Worm (Caenorhabditis elegans) whole organism, late embryonic: ENCODE results near the gene T27F7.12.
A peak's percentile ranks its signal among the peaks of the same experiment; 100 is the strongest.

ENCODE experiments used
- ama-1 ChIP-seq: fragments of 150-350 bp; optimal IDR thresholded peaks from 2 replicates; lab custom pipeline; 2014
- ceh-14 ChIP-seq: sonication (generic microtip); optimal IDR thresholded peaks from 2 replicates; lab custom pipeline; 2016; ENCODE audit warnings: missing genotype, missing genetic modification characterization, missing compliant biosample characterization
- ceh-18 ChIP-seq: sonication (generic microtip); optimal IDR thresholded peaks from 2 replicates; lab custom pipeline; 2016; ENCODE audit warnings: missing genetic modification characterization, missing compliant biosample characterization
- ceh-2 ChIP-seq: sonication (generic microtip); optimal IDR thresholded peaks from 2 replicates; lab custom pipeline; 2016; ENCODE audit warnings: missing genotype, missing genetic modification characterization, missing compliant biosample characterization
- ceh-22 ChIP-seq: sonication (generic microtip); optimal IDR thresholded peaks from 2 replicates; lab custom pipeline; 2017; ENCODE audit warnings: missing biosample characterization, missing genetic modification characterization
- ceh-34 ChIP-seq: sonication (generic microtip); optimal IDR thresholded peaks from 2 replicates; lab custom pipeline; 2016; ENCODE audit warnings: mild to moderate bottlenecking, missing genetic modification characterization, missing compliant biosample characterization
- ceh-45 ChIP-seq: fragments of 200-800 bp; sonication (Bioruptor generic); IDR thresholded peaks from 2 replicates; pipeline ENCODE4 v1.3.6; 2022; ENCODE audit warnings: missing genetic modification reagents, missing genetic modification characterization, missing compliant biosample characterization
- ceh-9 ChIP-seq: sonication (generic microtip); optimal IDR thresholded peaks from 2 replicates; lab custom pipeline; 2016; ENCODE audit warnings: mild to moderate bottlenecking, missing genetic modification characterization, inconsistent platforms, missing compliant biosample characterization
- dmd-4 ChIP-seq: sonication (generic microtip); optimal IDR thresholded peaks from 2 replicates; lab custom pipeline; 2016; ENCODE audit warnings: borderline replicate concordance, missing genetic modification characterization, missing compliant biosample characterization
- elt-2 ChIP-seq: sonication (generic microtip); optimal IDR thresholded peaks from 2 replicates; lab custom pipeline; 2016; ENCODE audit warnings: missing genetic modification reagents, missing genetic modification characterization, missing compliant biosample characterization
- elt-4 ChIP-seq: sonication (generic microtip); optimal IDR thresholded peaks from 2 replicates; lab custom pipeline; 2016; ENCODE audit warnings: missing genetic modification characterization, missing compliant biosample characterization
- ets-4 ChIP-seq: sonication (generic microtip); optimal IDR thresholded peaks from 2 replicates; lab custom pipeline; 2016; ENCODE audit warnings: missing genetic modification characterization, missing compliant biosample characterization
- fkh-10 ChIP-seq: fragments of 150-350 bp; optimal IDR thresholded peaks from 2 replicates; lab custom pipeline; 2014; ENCODE audit warnings: missing biosample characterization, missing genetic modification reagents, missing genetic modification characterization
- gmeb-2 ChIP-seq: sonication (generic microtip); optimal IDR thresholded peaks from 2 replicates; lab custom pipeline; 2016; ENCODE audit warnings: missing genetic modification characterization, inconsistent platforms, missing compliant biosample characterization
- hlh-13 ChIP-seq: fragments of 200-800 bp; sonication (Bioruptor generic); optimal IDR thresholded peaks from 2 replicates; lab custom pipeline; 2018; ENCODE audit warnings: mild to moderate bottlenecking, missing genetic modification characterization, missing compliant biosample characterization
- hlh-15 ChIP-seq: sonication (generic microtip); optimal IDR thresholded peaks from 2 replicates; lab custom pipeline; 2016; ENCODE audit warnings: missing genetic modification characterization, missing compliant biosample characterization
- hlh-30 ChIP-seq: sonication (generic microtip); optimal IDR thresholded peaks from 2 replicates; lab custom pipeline; 2017; ENCODE audit warnings: antibody characterized with exemption, missing genetic modification characterization, missing compliant biosample characterization; ENCODE audit not compliant: insufficient read depth
- hlh-8 ChIP-seq: sonication (generic microtip); optimal IDR thresholded peaks from 2 replicates; lab custom pipeline; 2016; ENCODE audit warnings: missing genotype, missing genetic modification characterization, missing compliant biosample characterization
- nfya-1 ChIP-seq: sonication (generic microtip); optimal IDR thresholded peaks from 2 replicates; lab custom pipeline; 2017; ENCODE audit warnings: missing genetic modification characterization, mild to moderate bottlenecking, missing compliant biosample characterization, antibody characterized with exemption, moderate library complexity
- pag-3 ChIP-seq: sonication (generic microtip); optimal IDR thresholded peaks from 2 replicates; lab custom pipeline; 2016; ENCODE audit warnings: missing compliant biosample characterization, missing genetic modification characterization, borderline replicate concordance
- pat-9 ChIP-seq: fragments of 200-800 bp; sonication (Bioruptor generic); optimal IDR thresholded peaks from 2 replicates; lab custom pipeline; 2018; ENCODE audit warnings: mild to moderate bottlenecking, missing genetic modification characterization, moderate library complexity, missing compliant biosample characterization
- pros-1 ChIP-seq: fragments of 150-350 bp; optimal IDR thresholded peaks from 2 replicates; lab custom pipeline; 2014; ENCODE audit warnings: missing biosample characterization, missing genetic modification reagents, missing genetic modification characterization
- tbx-2 ChIP-seq: sonication (generic microtip); optimal IDR thresholded peaks from 2 replicates; lab custom pipeline; 2016; ENCODE audit warnings: missing genetic modification characterization, missing compliant biosample characterization
- unc-42 ChIP-seq: sonication (generic microtip); optimal IDR thresholded peaks from 2 replicates; lab custom pipeline; 2016; ENCODE audit warnings: missing genotype, missing genetic modification characterization, missing compliant biosample characterization
- unc-55 ChIP-seq: sonication (generic microtip); optimal IDR thresholded peaks from 2 replicates; lab custom pipeline; 2017; ENCODE audit warnings: missing biosample characterization, missing genetic modification reagents, missing genetic modification characterization
- unc-86 ChIP-seq: sonication (generic microtip); optimal IDR thresholded peaks from 2 replicates; lab custom pipeline; 2016; ENCODE audit warnings: missing genetic modification characterization, missing compliant biosample characterization
- ztf-16 ChIP-seq: sonication (generic microtip); optimal IDR thresholded peaks from 2 replicates; lab custom pipeline; 2017; ENCODE audit warnings: missing genetic modification characterization, missing compliant biosample characterization

Gene T27F7.12

DNA sequence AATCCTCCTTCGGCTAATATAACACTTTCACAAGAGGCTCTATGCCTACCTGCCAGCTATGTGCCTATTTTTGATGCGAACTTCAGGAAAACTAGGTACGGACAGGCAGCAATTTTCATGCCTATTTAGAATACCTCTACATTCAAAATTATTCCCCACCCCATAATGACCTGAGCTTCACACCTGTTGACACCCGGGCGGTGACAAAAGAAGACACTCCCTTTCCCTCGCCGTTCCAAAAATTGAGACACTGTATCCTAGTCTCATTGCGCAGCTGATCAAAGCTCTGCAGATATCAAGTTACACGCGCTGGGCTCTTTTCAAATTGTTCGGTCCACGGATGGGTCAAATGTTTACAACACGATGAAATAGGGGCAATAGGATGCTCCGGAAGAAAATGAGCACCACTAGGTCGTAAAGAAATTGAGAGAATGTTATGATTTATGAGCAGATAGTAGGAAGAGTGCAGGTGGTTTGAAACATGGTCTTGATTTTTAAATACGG lies 15.4 kb upstream of the T27F7.12 start:
- TF ChIP-seq ama-1 (lab: Kevin White, UChicago) (no peak), ceh-18 (no peak), ceh-45 (GFP tag; lab: Robert Waterston, UW) (no peak), ztf-16 (tag; lab: Kevin White, UChicago) (no peak), hlh-30 (tag; lab: Kevin White, UChicago) (no peak), ceh-22 (tag; lab: Kevin White, UChicago) (no peak), ceh-34 (tag; lab: Kevin White, UChicago) (peak; percentile 93), pros-1 (tag; lab: Kevin White, UChicago) (no peak)

DNA sequence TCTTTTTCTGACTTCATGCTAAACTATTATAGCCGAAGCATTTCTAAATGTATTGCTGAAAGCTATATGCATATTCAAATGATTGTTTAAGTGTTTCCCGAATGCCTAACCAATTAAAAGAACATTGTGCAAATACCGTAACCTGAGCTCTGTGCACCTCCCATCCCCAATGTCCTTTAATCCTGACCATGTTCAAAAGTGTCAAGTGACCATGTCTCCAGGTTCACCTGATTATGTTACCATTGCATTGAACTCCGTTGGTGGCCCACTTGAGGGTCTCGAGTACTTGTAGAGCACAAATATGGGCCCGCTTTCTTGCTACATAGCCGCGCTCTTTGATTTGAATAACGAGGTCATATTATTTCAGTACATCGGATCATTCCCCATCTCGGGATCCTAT lies 14.6 kb upstream of the T27F7.12 start:
- TF ChIP-seq hlh-13 (GFP tag; lab: Kevin White, UChicago): no peak
- TF ChIP-seq tbx-2 (tag; lab: Kevin White, UChicago): no peak
- TF ChIP-seq ceh-34 (tag; lab: Kevin White, UChicago): peak; percentile 87

DNA sequence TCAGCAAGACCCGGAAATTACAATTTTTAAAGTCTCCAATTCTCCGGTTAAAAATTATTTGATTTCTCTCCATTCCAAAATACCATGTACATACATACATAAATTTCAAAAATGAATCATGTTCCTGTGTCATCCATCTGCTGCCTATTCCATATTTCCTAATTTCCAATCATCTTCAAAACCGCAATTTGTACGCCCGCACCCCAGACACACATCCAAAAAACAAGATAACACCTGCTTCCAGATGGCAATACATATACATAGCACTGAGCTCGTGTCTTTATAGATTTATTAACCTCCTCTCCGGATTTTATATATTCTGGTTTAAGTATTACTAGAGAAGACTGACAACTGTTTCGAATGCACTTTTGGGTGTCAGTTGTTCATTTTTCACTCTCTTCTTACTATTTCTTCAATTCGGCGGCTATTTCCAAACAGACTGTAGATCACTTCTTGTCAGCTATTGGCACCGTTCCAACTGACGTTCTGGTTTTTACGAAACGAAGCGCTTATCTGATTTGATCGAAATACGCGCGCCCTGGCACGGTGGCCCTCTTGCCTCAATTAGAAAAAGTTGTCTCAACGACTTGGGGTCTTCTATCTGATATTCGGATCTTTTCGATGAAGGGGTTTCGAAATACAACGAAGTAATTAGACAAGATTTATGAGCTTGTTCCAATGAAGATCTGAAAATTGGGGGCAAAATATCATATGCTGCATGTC lies 8.1 kb upstream of the T27F7.12 start:
- TF ChIP-seq pat-9 (tag; lab: Kevin White, UChicago): no peak
- TF ChIP-seq ceh-9 (tag; lab: Kevin White, UChicago): no peak
- no peak for TF ChIP-seq ets-4 (tag; lab: Kevin White, UChicago)
- TF ChIP-seq ceh-18: no peak

DNA sequence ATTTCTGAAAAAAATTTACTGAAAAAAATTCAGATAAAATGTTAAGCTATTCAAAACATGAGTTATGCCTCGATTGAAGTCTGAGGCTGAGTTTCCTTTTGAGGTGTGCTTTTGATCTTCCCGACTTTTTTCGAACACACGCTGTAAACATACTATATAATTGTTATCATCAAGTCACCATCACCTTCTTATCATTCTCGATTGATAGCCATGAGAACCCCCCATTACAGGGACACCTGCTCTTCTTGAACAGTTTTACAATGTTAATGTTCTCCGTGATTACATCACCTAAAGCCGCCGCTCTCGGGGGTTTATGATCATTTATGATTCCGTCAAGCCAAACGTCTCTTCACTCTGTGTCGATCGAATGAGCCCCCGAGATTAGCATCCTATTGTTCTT lies 5.8 kb upstream of the T27F7.12 start:
- TF ChIP-seq elt-2 (tag; lab: Kevin White, UChicago) (peak; percentile 96), ceh-14 (tag; lab: Kevin White, UChicago) (no peak), ceh-2 (no peak)

DNA sequence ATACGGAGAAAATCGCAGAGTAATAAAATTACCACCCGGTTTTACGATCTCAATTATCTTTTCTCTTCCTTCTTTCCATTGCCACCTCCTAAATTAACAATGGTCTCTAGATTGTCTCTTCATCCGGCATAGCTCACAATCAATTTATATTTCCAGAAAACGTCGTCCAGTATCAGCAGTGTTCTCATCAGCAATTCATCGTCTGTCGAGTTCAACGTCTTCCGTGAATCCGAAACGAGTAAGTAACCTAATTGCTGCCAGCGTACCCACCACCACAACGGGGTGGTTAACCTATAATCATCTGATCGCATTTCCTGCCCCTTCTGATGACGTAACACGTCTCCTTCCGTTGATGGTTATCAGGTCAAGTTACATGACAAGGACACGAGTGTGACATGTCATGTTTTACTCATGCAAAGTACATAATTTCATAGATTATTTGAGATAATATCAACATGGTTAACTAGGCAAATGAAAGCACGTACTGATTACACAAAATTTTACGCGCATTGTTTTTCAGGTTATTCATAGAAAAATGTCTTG lies 3.9 kb upstream of the T27F7.12 start:
- no peak for TF ChIP-seq dmd-4
- TF ChIP-seq unc-55: peak; percentile 63
- TF ChIP-seq elt-2 (tag; lab: Kevin White, UChicago): peak; percentile 78

DNA sequence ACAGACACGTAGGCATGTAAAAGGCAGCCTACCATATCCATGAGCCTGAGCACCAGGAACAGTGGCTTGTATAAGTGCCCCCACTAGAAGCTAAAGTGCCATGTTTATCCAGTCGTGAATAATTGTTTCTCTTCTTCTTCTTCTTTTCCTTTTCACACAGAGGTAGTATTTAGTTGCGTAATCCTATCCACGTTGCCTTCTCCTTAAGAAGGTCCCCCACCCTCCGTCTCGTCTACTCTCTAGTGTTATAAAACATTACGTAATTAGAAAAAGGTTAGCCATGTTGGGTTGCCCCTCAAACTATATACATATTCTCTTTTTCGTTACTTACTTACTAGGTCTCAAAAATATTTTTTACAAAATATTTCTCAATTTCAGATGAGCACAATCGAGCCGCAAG lies 3.2 kb upstream of the T27F7.12 start:
- TF ChIP-seq pag-3 (tag; lab: Kevin White, UChicago) (no peak), unc-86 (tag; lab: Kevin White, UChicago) (no peak), fkh-10 (GFP tag; lab: Kevin White, UChicago) (no peak), nfya-1 (tag; lab: Kevin White, UChicago) (no peak)

DNA sequence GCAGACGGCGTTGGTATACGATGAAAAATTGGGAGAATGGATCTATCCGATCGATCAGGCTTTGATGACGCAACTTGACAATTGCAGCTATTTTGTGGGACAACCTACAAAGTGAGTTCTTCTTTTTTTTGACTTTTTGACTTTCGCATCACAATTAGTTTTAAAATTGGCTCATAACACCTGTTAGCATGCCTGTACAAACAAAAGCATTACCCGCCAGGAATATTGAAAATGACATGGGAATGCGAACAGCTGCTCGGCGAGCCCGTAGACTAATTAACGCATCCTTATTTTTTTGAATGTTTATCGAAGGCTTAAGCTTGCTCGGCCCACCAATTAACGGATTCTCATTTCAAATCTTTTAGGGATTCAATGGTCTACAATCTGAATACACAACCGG lies 2.6 kb upstream of the T27F7.12 start:
- TF ChIP-seq nfya-1 (tag; lab: Kevin White, UChicago) (no peak), hlh-8 (tag; lab: Kevin White, UChicago) (no peak), elt-4 (no peak), hlh-15 (tag; lab: Kevin White, UChicago) (no peak)

DNA sequence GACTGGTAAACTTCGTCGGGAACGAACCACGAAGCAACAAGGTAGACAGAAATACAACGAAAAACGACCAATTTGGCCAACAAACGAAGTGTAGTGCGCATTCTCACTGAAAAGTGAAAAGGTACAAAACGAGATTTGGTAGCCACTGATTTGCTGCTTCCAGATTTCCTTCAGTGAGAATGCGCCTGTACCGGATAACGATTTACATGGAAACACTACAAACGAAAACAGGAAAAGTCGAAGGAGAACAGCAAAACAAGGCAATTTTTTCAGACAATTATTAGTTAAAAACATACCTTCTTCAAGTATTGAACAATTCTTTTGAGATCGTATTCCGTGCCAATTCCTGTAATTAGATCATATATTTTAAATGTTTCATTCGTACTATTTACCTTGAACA lies 3.1 kb downstream of the T27F7.12 start, which contains the start of gene pigb-1:
Gene pigb-1, minus strand, starts transcription at position 101 of the 400 bp plus-strand sequence.
- TF ChIP-seq gmeb-2 (tag; lab: Kevin White, UChicago): no peak
- no peak for TF ChIP-seq unc-42 (tag; lab: Kevin White, UChicago)
- no peak for TF ChIP-seq unc-55
- no peak for TF ChIP-seq ceh-34 (tag; lab: Kevin White, UChicago)
- TF ChIP-seq, all 69 proteins: peak for 0
